Fruit fly (Drosophila melanogaster): ENCODE measurements around the gene CG7017.
A peak's percentile ranks its signal among the peaks of the same experiment; 100 is the strongest.

CG7017 gene

DNA sequence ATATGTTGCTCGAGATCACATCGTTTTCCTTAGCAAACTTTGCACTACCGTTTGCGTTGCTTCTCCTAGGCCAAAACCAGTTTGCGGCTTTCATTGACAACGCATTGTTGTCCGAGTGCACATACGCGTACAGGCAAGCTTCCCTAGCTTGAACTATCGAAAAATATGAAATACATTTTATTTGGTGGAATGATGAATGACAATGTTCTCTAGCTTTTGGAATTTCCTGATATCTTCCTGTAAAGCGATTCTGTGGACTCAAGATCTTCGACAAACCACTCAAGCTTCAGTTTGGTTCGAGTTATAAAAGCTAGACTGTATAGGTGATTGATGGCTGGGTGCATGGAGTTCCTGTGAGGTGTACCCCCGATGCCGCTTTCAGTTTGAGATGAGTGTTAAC lies 16.0 kb downstream of the CG7017 start (continued):
- TF ChIP-seq PHDP (tag; optimal IDR thresholded peaks at IDR 0.05) (peak; percentile 57), Kr (GFP tag; optimal IDR thresholded peaks at IDR 0.05) (no peak), HmgD (GFP tag; optimal IDR thresholded peaks at IDR 0.05) (no peak), CG7987 (GFP tag; optimal IDR thresholded peaks at IDR 0.05) (no peak), CG11247 (GFP tag; IDR thresholded peaks at IDR 0.05) (peak; percentile 52; the same call in 1 of the 2 replicates), knrl (GFP tag; IDR thresholded peaks at IDR 0.05; ENCODE audit: partially characterized antibody) (no peak), amos (GFP tag; IDR thresholded peaks at IDR 0.05; ENCODE audit: partially characterized antibody) (no peak), CG4328 (GFP tag; optimal IDR thresholded peaks at IDR 0.05) (no peak), lilli (GFP tag; optimal IDR thresholded peaks at IDR 0.05) (peak; percentile 41), Oaz (GFP tag; IDR thresholded peaks at IDR 0.05) (no peak), CG31365 (tag; optimal IDR thresholded peaks at IDR 0.05) (no peak), Rfx (GFP tag; IDR thresholded peaks at IDR 0.05) (peak; percentile 56; the same call in 1 of the 2 replicates), Dad (GFP tag; optimal IDR thresholded peaks at IDR 0.05) (peak; percentile 39), CG7928 (GFP tag; optimal IDR thresholded peaks at IDR 0.05) (no peak), slbo (GFP tag; IDR thresholded peaks at IDR 0.05) (peak; percentile 36; the same call in 1 of the 2 replicates), nerfin-2 (GFP tag; IDR thresholded peaks at IDR 0.05; ENCODE audit: partially characterized antibody) (no peak), tap (tag; optimal IDR thresholded peaks at IDR 0.05) (peak; percentile 62), CG8359 (GFP tag; optimal IDR thresholded peaks at IDR 0.05; ENCODE audit: borderline replicate concordance) (peak; percentile 28), ara (GFP tag; IDR thresholded peaks at IDR 0.05) (peak; percentile 74), CG16813 (GFP tag; IDR thresholded peaks at IDR 0.05; ENCODE audit: partially characterized antibody) (no peak), Hmx (GFP tag; optimal IDR thresholded peaks at IDR 0.05) (no peak), B-H1 (GFP tag; IDR thresholded peaks at IDR 0.05) (peak; percentile 50; the same call in 2 of the 3 replicates), rib (GFP tag; IDR thresholded peaks at IDR 0.05) (no peak), lbe (GFP tag; optimal IDR thresholded peaks at IDR 0.05) (no peak), CG5245 (GFP tag; optimal IDR thresholded peaks at IDR 0.05) (peak; percentile 51), CG12659 (GFP tag; optimal IDR thresholded peaks at IDR 0.05) (peak; percentile 37), Asciz (GFP tag; optimal IDR thresholded peaks at IDR 0.05) (peak; percentile 53), Hr51 (GFP tag; optimal IDR thresholded peaks at IDR 0.05) (peak in 1 of 2 experiments; percentile 66), HmgZ (tag; optimal IDR thresholded peaks at IDR 0.05) (no peak), CG2116 (GFP tag; optimal IDR thresholded peaks at IDR 0.05) (peak; percentile 11), Mrtf (GFP tag; IDR thresholded peaks at IDR 0.05) (peak; percentile 49; the same call in 2 of the 3 replicates), fd96Cb (tag; optimal IDR thresholded peaks at IDR 0.05) (peak; percentile 69), Sin3A (optimal IDR thresholded peaks at IDR 0.05) (no peak), org-1 (GFP tag; optimal IDR thresholded peaks at IDR 0.05) (peak; percentile 31), fru (optimal IDR thresholded peaks at IDR 0.05) (no peak), CG42726 (GFP tag; IDR thresholded peaks at IDR 0.05; ENCODE audit: partially characterized antibody) (no peak), CG17802 (tag; optimal IDR thresholded peaks at IDR 0.05) (peak; percentile 52), CG8290 (GFP tag; optimal IDR thresholded peaks at IDR 0.05) (no peak), CG8290 (tag; optimal IDR thresholded peaks at IDR 0.05) (peak in 1 of 2 experiments; percentile 68), Nf-YB (GFP tag; optimal IDR thresholded peaks at IDR 0.05) (no peak), crc (GFP tag; optimal IDR thresholded peaks at IDR 0.05) (peak; percentile 46), CG6254 (GFP tag; optimal IDR thresholded peaks at IDR 0.05) (peak; percentile 21), CG10147 (GFP tag; optimal IDR thresholded peaks at IDR 0.05) (peak; percentile 12), CG1529 (GFP tag; optimal IDR thresholded peaks at IDR 0.05) (peak; percentile 31), Mes4 (GFP tag; optimal IDR thresholded peaks at IDR 0.05) (peak; percentile 34), run (tag; optimal IDR thresholded peaks at IDR 0.05) (peak; percentile 26), CG5180 (GFP tag; optimal IDR thresholded peaks at IDR 0.05) (peak; percentile 53), CG10431 (GFP tag; optimal IDR thresholded peaks at IDR 0.05) (no peak), kni (GFP tag; optimal IDR thresholded peaks at IDR 0.05) (peak; percentile 34), Oli (tag; optimal IDR thresholded peaks at IDR 0.05) (peak; percentile 78), dan (GFP tag; IDR thresholded peaks at IDR 0.05) (no peak)

Data from whole organism, embryonic.